Fruit fly (Drosophila melanogaster) whole organism, adult: Measurements from ENCODE around the gene Btnd.
A peak's percentile ranks its signal among the peaks of the same experiment; 100 is the strongest.

Source experiments
- CG14711 ChIP-seq: fragments of 200-800 bp; sonication (Bioruptor generic); optimal IDR thresholded peaks from 2 replicates; lab custom pipeline; 2018; ENCODE audit warnings: missing biosample characterization, mild to moderate bottlenecking, missing genetic modification characterization, moderate library complexity
- CG1620 ChIP-seq: fragments of 200-800 bp; sonication (Bioruptor generic); optimal IDR thresholded peaks from 2 replicates; lab custom pipeline; 2016; ENCODE audit warnings: missing biosample characterization, missing genetic modification characterization
- Hr96 ChIP-seq: fragments of 200-800 bp; sonication (Bioruptor generic); optimal IDR thresholded peaks from 2 replicates; lab custom pipeline; 2016; ENCODE audit warnings: missing biosample characterization, missing genetic modification characterization
- kay ChIP-seq: fragments of 200-800 bp; sonication (Bioruptor generic); peaks from one replicate; lab custom pipeline; 2016; ENCODE audit warnings: missing biosample characterization, missing genetic modification characterization, borderline replicate concordance
- tj ChIP-seq: fragments of 200-800 bp; sonication (Bioruptor generic); optimal IDR thresholded peaks from 3 replicates; lab custom pipeline; 2017; ENCODE audit warnings: missing biosample characterization, mild to moderate bottlenecking, missing genetic modification characterization, moderate library complexity

DNA sequence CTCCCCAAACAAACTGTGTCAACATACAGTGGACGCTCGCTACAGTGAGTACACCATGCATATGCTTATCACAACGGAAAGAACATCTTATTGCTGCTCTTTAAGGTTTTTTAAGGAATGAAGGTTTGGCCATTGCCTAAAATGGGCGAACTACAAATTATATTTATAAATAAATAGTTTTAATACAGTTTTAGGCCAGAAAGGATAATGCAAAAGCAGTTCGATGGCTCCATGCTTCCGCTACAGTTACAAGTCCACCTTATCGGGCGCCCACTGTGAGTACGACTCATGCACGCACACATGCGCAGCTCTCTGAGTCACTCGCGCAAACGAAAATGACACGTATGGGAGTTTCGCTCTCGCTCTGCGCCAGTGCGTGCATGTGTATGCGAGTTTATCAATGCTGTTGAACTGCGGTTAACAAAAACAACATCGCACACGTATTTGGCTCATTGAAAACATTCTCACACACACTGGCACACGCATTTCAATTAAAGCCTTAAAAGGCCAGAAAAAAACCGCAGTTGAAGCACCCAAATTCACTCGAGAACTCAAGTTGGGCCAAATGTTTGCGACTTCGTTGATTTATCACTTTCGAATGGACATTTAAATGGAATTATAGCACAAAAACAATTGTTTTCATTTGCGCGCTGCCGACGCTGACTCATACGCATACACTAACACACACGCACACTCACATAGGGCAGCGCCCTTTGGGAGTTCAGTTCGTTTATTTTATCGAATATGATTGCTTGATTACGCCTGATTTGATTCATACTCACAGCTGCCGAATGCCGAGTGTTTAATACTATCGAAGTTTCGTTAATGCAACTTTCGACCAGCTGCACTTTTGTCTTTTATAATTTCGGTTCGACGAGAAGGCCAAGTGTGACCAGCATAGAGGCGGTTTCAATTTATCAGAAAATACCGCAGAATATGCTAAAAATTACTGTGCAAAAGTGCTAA, 5.4 kb upstream of the Btnd start, which contains the start of gene sqh:
- TF ChIP-seq Hr96 (GFP tag; lab: Kevin White, UChicago) (no peak), CG14711 (tag; lab: Kevin White, UChicago) (peak; percentile 83), tj (GFP tag; lab: Kevin White, UChicago) (peak; percentile 98), kay (GFP tag; lab: Kevin White, UChicago) (peak; percentile 99), CG1620 (GFP tag; lab: Kevin White, UChicago) (peak; percentile 80)
